Fruit fly (Drosophila melanogaster) whole organism, embryonic: ENCODE measurements around the gene Alh.

ENCODE experiments used
- Ada2b ChIP-seq: fragments of 200-800 bp; sonication (Bioruptor generic); IDR thresholded peaks from 2 replicates; pipeline ENCODE4 v1.3.6; 2022; ENCODE audit warnings: missing biosample characterization, missing genetic modification characterization
- Atf3 ChIP-seq: fragments of 200-800 bp; sonication (Bioruptor generic); optimal IDR thresholded peaks from 3 replicates; lab custom pipeline; 2016; ENCODE audit warnings: missing biosample characterization, missing genetic modification characterization
- Blimp-1 ChIP-seq: fragments of 200-800 bp; sonication (Bioruptor generic); optimal IDR thresholded peaks from 3 replicates; lab custom pipeline; 2018; ENCODE audit warnings: missing biosample characterization, missing genetic modification characterization, mild to moderate bottlenecking, moderate library complexity, missing genetic modification reagents
- C15 ChIP-seq: fragments of 200-800 bp; sonication (Bioruptor generic); IDR thresholded peaks from 3 replicates; pipeline ENCODE4 v1.3.6; 2022; ENCODE audit warnings: missing biosample characterization, missing genetic modification characterization
- CG10462 ChIP-seq: fragments of 200-800 bp; sonication (Bioruptor generic); optimal IDR thresholded peaks from 2 replicates; lab custom pipeline; 2016; ENCODE audit warnings: missing biosample characterization, missing genetic modification characterization
- CG11093 ChIP-seq: fragments of 200-800 bp; sonication (Bioruptor generic); IDR thresholded peaks from 3 replicates; pipeline ENCODE4 v1.3.6; 2022; ENCODE audit warnings: missing biosample characterization, missing genetic modification characterization
- CG11695 ChIP-seq: fragments of 200-800 bp; sonication (Bioruptor generic); IDR thresholded peaks from 3 replicates; pipeline ENCODE4 v1.3.6; 2022; ENCODE audit warnings: missing biosample characterization, missing genetic modification characterization
- CG1529 ChIP-seq: fragments of 200-800 bp; sonication (Bioruptor generic); optimal IDR thresholded peaks from 3 replicates; lab custom pipeline; 2018; ENCODE audit warnings: missing biosample characterization, missing genetic modification characterization
- CG17328 ChIP-seq: fragments of 200-800 bp; sonication (Bioruptor generic); IDR thresholded peaks from 2 replicates; pipeline ENCODE4 v1.3.6; 2022; ENCODE audit warnings: missing biosample characterization, missing genetic modification characterization
- CG17359 ChIP-seq: fragments of 200-800 bp; sonication (Bioruptor generic); optimal IDR thresholded peaks from 3 replicates; lab custom pipeline; 2018; ENCODE audit warnings: missing biosample characterization, mild to moderate bottlenecking, missing genetic modification characterization, moderate library complexity
- CG17385 ChIP-seq: fragments of 200-800 bp; sonication (Bioruptor generic); optimal IDR thresholded peaks from 3 replicates; lab custom pipeline; 2018; ENCODE audit warnings: missing biosample characterization, mild to moderate bottlenecking, missing genetic modification characterization
- CG17802 ChIP-seq: fragments of 200-800 bp; sonication (Bioruptor generic); optimal IDR thresholded peaks from 2 replicates; lab custom pipeline; 2018; ENCODE audit warnings: missing biosample characterization, mild to moderate bottlenecking, missing genetic modification characterization, moderate library complexity
- CG18011 ChIP-seq: fragments of 200-800 bp; sonication (Bioruptor generic); optimal IDR thresholded peaks from 2 replicates; lab custom pipeline; 2017; ENCODE audit warnings: missing biosample characterization, missing genetic modification characterization, mild to moderate bottlenecking, moderate library complexity, missing genotype
- CG18619 ChIP-seq: fragments of 200-800 bp; sonication (Bioruptor generic); optimal IDR thresholded peaks from 3 replicates; lab custom pipeline; 2017; ENCODE audit warnings: missing biosample characterization, mild to moderate bottlenecking, missing genetic modification characterization
- CG2116 ChIP-seq: fragments of 200-800 bp; sonication (Bioruptor generic); optimal IDR thresholded peaks from 3 replicates; lab custom pipeline; 2018; ENCODE audit warnings: missing biosample characterization, mild to moderate bottlenecking, missing genetic modification characterization
- CG2199 ChIP-seq: fragments of 200-800 bp; sonication (Bioruptor generic); IDR thresholded peaks from 3 replicates; pipeline ENCODE4 v1.3.6; 2022; ENCODE audit warnings: missing biosample characterization, missing genetic modification characterization
- CG3163 ChIP-seq: fragments of 200-800 bp; sonication (Bioruptor generic); optimal IDR thresholded peaks from 3 replicates; lab custom pipeline; 2016; ENCODE audit warnings: missing biosample characterization, missing genetic modification characterization
- CG3838 ChIP-seq: fragments of 200-800 bp; sonication (Bioruptor generic); optimal IDR thresholded peaks from 3 replicates; lab custom pipeline; 2016; ENCODE audit warnings: missing biosample characterization, missing genetic modification characterization
- CG42726 ChIP-seq: fragments of 200-800 bp; sonication (Bioruptor generic); IDR thresholded peaks from 2 replicates; pipeline ENCODE4 v1.3.6; 2022; ENCODE audit warnings: missing biosample characterization, missing genetic modification characterization; ENCODE audit not compliant: partially characterized antibody
- CG7372 ChIP-seq: fragments of 200-800 bp; sonication (Bioruptor generic); IDR thresholded peaks from 2 replicates; pipeline ENCODE4 v1.3.6; 2022; ENCODE audit warnings: missing biosample characterization, missing genetic modification characterization
- CG9727 ChIP-seq: fragments of 200-800 bp; sonication (Bioruptor generic); optimal IDR thresholded peaks from 3 replicates; lab custom pipeline; 2017; ENCODE audit warnings: missing biosample characterization, mild to moderate bottlenecking, missing genetic modification characterization
- D19A ChIP-seq: fragments of 200-800 bp; optimal IDR thresholded peaks from 3 replicates; lab custom pipeline; 2019; ENCODE audit warnings: missing biosample characterization, mild to moderate bottlenecking, missing genetic modification characterization, moderate library complexity
- Dfd ChIP-seq, 2 experiments: fragments of >200 bp; optimal IDR thresholded peaks; 2 replicates each; lab custom pipeline; 2017; ENCODE audit warnings: missing biosample characterization in 2 of 2, missing genetic modification characterization in 2 of 2
- Dip3 ChIP-seq: fragments of 200-800 bp; sonication (Bioruptor generic); optimal IDR thresholded peaks from 3 replicates; lab custom pipeline; 2016; ENCODE audit warnings: missing biosample characterization, missing genetic modification characterization
- Doc2 ChIP-seq: fragments of 200-800 bp; sonication (Bioruptor generic); IDR thresholded peaks from 2 replicates; pipeline ENCODE4 v1.3.6; 2022; ENCODE audit warnings: missing biosample characterization, missing genetic modification characterization
- Fer2 ChIP-seq: fragments of 200-800 bp; sonication (Bioruptor generic); optimal IDR thresholded peaks from 2 replicates; lab custom pipeline; 2018; ENCODE audit warnings: missing biosample characterization, mild to moderate bottlenecking, missing genetic modification characterization, moderate library complexity
- HLH54F ChIP-seq: fragments of 200-800 bp; sonication (Bioruptor generic); optimal IDR thresholded peaks from 3 replicates; lab custom pipeline; 2016; ENCODE audit warnings: missing biosample characterization, missing genetic modification characterization
- MESR4 ChIP-seq: fragments of 200-800 bp; sonication (Bioruptor generic); optimal IDR thresholded peaks from 2 replicates; lab custom pipeline; 2018; ENCODE audit warnings: missing biosample characterization, mild to moderate bottlenecking, missing genetic modification characterization, moderate library complexity
- Nf-YC ChIP-seq: fragments of 200-800 bp; optimal IDR thresholded peaks from 3 replicates; lab custom pipeline; 2019; ENCODE audit warnings: missing biosample characterization, mild to moderate bottlenecking, missing genetic modification characterization, moderate library complexity
- Ptx1 ChIP-seq: fragments of 200-800 bp; sonication (Bioruptor generic); IDR thresholded peaks from 2 replicates; pipeline ENCODE4 v1.3.6; 2022; ENCODE audit warnings: missing biosample characterization, missing genetic modification characterization
- Ssrp ChIP-seq: fragments of 200-800 bp; sonication (Bioruptor generic); optimal IDR thresholded peaks from 2 replicates; lab custom pipeline; 2018; ENCODE audit warnings: missing biosample characterization, mild to moderate bottlenecking, missing genetic modification characterization, moderate library complexity
- chm ChIP-seq: fragments of 200-800 bp; sonication (Bioruptor generic); IDR thresholded peaks from 2 replicates; pipeline ENCODE4 v1.3.6; 2022; ENCODE audit warnings: missing biosample characterization, missing genetic modification characterization
- ci ChIP-seq: fragments of 200-800 bp; sonication (Bioruptor generic); IDR thresholded peaks from 3 replicates; pipeline ENCODE4 v1.3.6; 2022; ENCODE audit warnings: missing biosample characterization, missing genetic modification characterization
- corto ChIP-seq: fragments of 200-800 bp; sonication (Bioruptor generic); optimal IDR thresholded peaks from 2 replicates; lab custom pipeline; 2016; ENCODE audit warnings: missing biosample characterization, mild to moderate bottlenecking, missing genetic modification characterization, moderate library complexity
- dmrt11E ChIP-seq: fragments of 200-800 bp; sonication (Bioruptor generic); optimal IDR thresholded peaks from 3 replicates; lab custom pipeline; 2018; ENCODE audit warnings: missing biosample characterization, mild to moderate bottlenecking, missing genetic modification characterization, moderate library complexity
- emc ChIP-seq: fragments of 200-800 bp; sonication (Bioruptor generic); optimal IDR thresholded peaks from 2 replicates; lab custom pipeline; 2016; ENCODE audit warnings: missing biosample characterization, missing genetic modification characterization
- ewg ChIP-seq: fragments of 200-800 bp; sonication (Bioruptor generic); optimal IDR thresholded peaks from 3 replicates; lab custom pipeline; 2017; ENCODE audit warnings: mild to moderate bottlenecking, missing biosample characterization, missing genetic modification reagents, missing genetic modification characterization
- fru ChIP-seq: fragments of >200 bp; optimal IDR thresholded peaks from 2 replicates; lab custom pipeline; 2017
- gce ChIP-seq: fragments of 200-800 bp; sonication (Bioruptor generic); IDR thresholded peaks from 3 replicates; pipeline ENCODE4 v1.3.6; 2022; ENCODE audit warnings: missing biosample characterization, missing genetic modification characterization
- gcm ChIP-seq: fragments of 200-800 bp; sonication (Bioruptor generic); optimal IDR thresholded peaks from 2 replicates; lab custom pipeline; 2019; ENCODE audit warnings: missing biosample characterization, mild to moderate bottlenecking, missing genetic modification characterization, moderate library complexity
- ham ChIP-seq: fragments of 200-800 bp; sonication (Bioruptor generic); IDR thresholded peaks from 2 replicates; pipeline ENCODE4 v1.3.6; 2022; ENCODE audit warnings: missing biosample characterization, missing genetic modification characterization
- insv ChIP-seq, 2 experiments: fragments of 200-800 bp; sonication (Bioruptor generic); optimal IDR thresholded peaks; 3 replicates each; lab custom pipeline; 2016 to 2018; ENCODE audit warnings: missing biosample characterization in 2 of 2, missing genetic modification characterization in 2 of 2
- ken ChIP-seq: fragments of 200-800 bp; sonication (Bioruptor generic); IDR thresholded peaks from 3 replicates; pipeline ENCODE4 v1.3.6; 2022; ENCODE audit warnings: missing biosample characterization, missing genetic modification characterization
- lmd ChIP-seq: fragments of 200-800 bp; sonication (Bioruptor generic); IDR thresholded peaks from 2 replicates; pipeline ENCODE4 v1.3.6; 2022; ENCODE audit warnings: missing biosample characterization, missing genetic modification characterization
- pros ChIP-seq: fragments of 200-800 bp; sonication (Bioruptor generic); optimal IDR thresholded peaks from 3 replicates; lab custom pipeline; 2019; ENCODE audit warnings: missing biosample characterization, mild to moderate bottlenecking, missing genetic modification characterization, moderate library complexity
- run ChIP-seq: fragments of 200-800 bp; sonication (Bioruptor generic); optimal IDR thresholded peaks from 3 replicates; lab custom pipeline; 2018; ENCODE audit warnings: missing biosample characterization, mild to moderate bottlenecking, missing genetic modification characterization
- seq ChIP-seq: fragments of 200-800 bp; sonication (Bioruptor generic); IDR thresholded peaks from 2 replicates; pipeline ENCODE4 v1.3.6; 2022; ENCODE audit warnings: missing biosample characterization, missing genetic modification characterization
- twi ChIP-seq: fragments of 200-800 bp; optimal IDR thresholded peaks from 2 replicates; lab custom pipeline; 2019; ENCODE audit warnings: missing biosample characterization, mild to moderate bottlenecking, missing genetic modification characterization, moderate library complexity
- unc-4 ChIP-seq: fragments of 200-800 bp; sonication (Bioruptor generic); IDR thresholded peaks from 2 replicates; pipeline ENCODE4 v1.3.6; 2022; ENCODE audit warnings: missing biosample characterization, missing genetic modification characterization; ENCODE audit not compliant: partially characterized antibody

The Alh gene

DNA sequence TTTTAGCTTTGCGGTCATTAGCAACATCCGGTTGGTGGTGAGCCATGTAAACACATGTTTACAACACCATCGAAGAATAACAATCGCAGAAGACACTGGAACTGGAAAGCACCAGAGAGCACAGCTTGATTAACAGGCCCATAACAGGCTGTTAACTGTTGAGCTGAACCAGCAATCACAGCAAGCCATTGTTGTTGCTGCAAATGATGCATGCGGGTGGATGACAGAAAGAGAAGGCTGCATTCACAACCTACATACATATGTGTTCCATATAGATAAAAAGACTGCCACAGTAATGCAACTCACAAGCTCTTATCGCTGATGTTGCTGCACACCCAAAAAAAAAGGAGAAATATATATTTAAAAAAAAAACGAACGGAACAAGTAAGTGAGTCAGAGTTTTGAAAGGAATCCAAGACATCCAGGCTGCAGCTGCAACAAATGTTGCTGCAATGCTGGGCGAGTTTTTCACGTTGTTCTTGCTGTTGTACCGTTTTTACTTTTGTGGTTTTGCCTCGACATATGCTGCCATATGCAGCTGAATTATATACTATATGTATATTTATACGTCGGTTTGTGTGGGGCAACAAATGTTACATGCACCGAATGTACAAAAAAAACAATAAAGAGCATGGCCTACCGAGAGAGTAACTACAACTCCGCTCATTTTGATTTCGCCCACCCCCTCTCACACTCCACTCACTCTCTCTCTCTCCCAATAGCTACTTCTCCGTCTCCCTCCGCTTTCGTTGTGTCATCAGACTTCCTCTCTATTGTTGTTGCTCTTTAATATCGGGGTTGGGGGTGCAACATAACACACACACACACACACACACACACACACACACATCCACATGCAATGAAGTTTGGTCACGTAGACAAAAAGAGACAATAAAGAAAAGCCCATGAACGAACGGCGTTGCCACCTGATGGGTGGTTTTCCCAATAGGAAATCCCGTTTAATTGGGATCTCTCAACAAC, 20.8 kb downstream of the Alh start (continued):
- TF ChIP-seq ken (no peak), CG18011 (GFP tag; lab: Kevin White, UChicago) (no peak), chm (GFP tag; lab: Robert Waterston, UW) (peak; percentile 8; the same call in 1 of the 2 replicates), HLH54F (GFP tag; lab: Kevin White, UChicago) (no peak), dmrt11E (tag; lab: Kevin White, UChicago) (no peak), CG3163 (GFP tag; lab: Kevin White, UChicago) (peak; percentile 17), D19A (tag; lab: Kevin White, UChicago) (no peak), twi (peak; percentile 94), CG17359 (tag; lab: Kevin White, UChicago) (no peak), CG10462 (no peak), Blimp-1 (no peak), CG2199 (GFP tag; lab: Robert Waterston, UW) (peak; percentile 86; the same call in 1 of the 3 replicates), Fer2 (tag; lab: Kevin White, UChicago) (no peak), CG2116 (GFP tag; lab: Kevin White, UChicago) (peak; percentile 11), Ada2b (GFP tag; lab: Robert Waterston, UW) (no peak), unc-4 (no peak), CG17802 (tag; lab: Kevin White, UChicago) (no peak), emc (GFP tag; lab: Kevin White, UChicago) (no peak), CG11093 (GFP tag; lab: Robert Waterston, UW) (no peak), Dfd (GFP tag; optimal IDR thresholded peaks at IDR 0.05; lab: Kevin White, UChicago) (peak in 1 of 2 experiments; percentile 36), CG17385 (GFP tag; lab: Kevin White, UChicago) (peak; percentile 23), Ptx1 (GFP tag; lab: Robert Waterston, UW) (no peak), CG1529 (GFP tag; lab: Kevin White, UChicago) (peak; percentile 26), seq (GFP tag; lab: Robert Waterston, UW) (peak; percentile 70), insv (GFP tag; optimal IDR thresholded peaks at IDR 0.05; lab: Kevin White, UChicago) (peak in 1 of 2 experiments; percentile 92), corto (GFP tag; lab: Kevin White, UChicago) (peak; percentile 4), CG11695 (GFP tag; lab: Robert Waterston, UW) (no peak), Doc2 (GFP tag; lab: Robert Waterston, UW) (no peak), gce (GFP tag; lab: Robert Waterston, UW) (peak; percentile 34; the same call in 1 of the 3 replicates), CG3838 (GFP tag; lab: Kevin White, UChicago) (peak; percentile 1), pros (peak; percentile 83), MESR4 (no peak), lmd (GFP tag; lab: Robert Waterston, UW) (no peak), Atf3 (no peak), C15 (no peak), CG18619 (GFP tag; lab: Kevin White, UChicago) (no peak), Dip3 (GFP tag; lab: Kevin White, UChicago) (no peak), ewg (GFP tag; lab: Kevin White, UChicago) (peak; percentile 44), fru (lab: Kevin White, UChicago) (no peak), CG9727 (GFP tag; lab: Kevin White, UChicago) (no peak), ham (GFP tag; lab: Robert Waterston, UW) (no peak), CG7372 (GFP tag; lab: Robert Waterston, UW) (no peak), gcm (GFP tag; lab: Kevin White, UChicago) (peak; percentile 89), ci (0 out of 3 replicates have a peak, but pooled peaks have one; percentile 55), CG17328 (GFP tag; lab: Robert Waterston, UW) (no peak), Ssrp (no peak), run (tag; lab: Kevin White, UChicago) (no peak), Nf-YC (tag; lab: Kevin White, UChicago) (no peak), CG42726 (no peak)
